Fruit fly (Drosophila melanogaster) whole organism, embryonic: ENCODE results near the gene CG4942.

Source experiments
- Ada2b ChIP-seq: fragments of 200-800 bp; sonication (Bioruptor generic); IDR thresholded peaks from 2 replicates; pipeline ENCODE4 v1.3.6; 2022; ENCODE audit warnings: missing biosample characterization, missing genetic modification characterization
- Atf3 ChIP-seq: fragments of 200-800 bp; sonication (Bioruptor generic); optimal IDR thresholded peaks from 3 replicates; lab custom pipeline; 2016; ENCODE audit warnings: missing biosample characterization, missing genetic modification characterization
- Blimp-1 ChIP-seq: fragments of 200-800 bp; sonication (Bioruptor generic); optimal IDR thresholded peaks from 3 replicates; lab custom pipeline; 2018; ENCODE audit warnings: missing biosample characterization, missing genetic modification characterization, mild to moderate bottlenecking, moderate library complexity, missing genetic modification reagents
- C15 ChIP-seq: fragments of 200-800 bp; sonication (Bioruptor generic); IDR thresholded peaks from 3 replicates; pipeline ENCODE4 v1.3.6; 2022; ENCODE audit warnings: missing biosample characterization, missing genetic modification characterization
- CG10366 ChIP-seq: fragments of 200-800 bp; sonication (Bioruptor generic); IDR thresholded peaks from 2 replicates; pipeline ENCODE4 v1.3.6; 2022; ENCODE audit warnings: missing biosample characterization, missing genetic modification characterization
- CG10979 ChIP-seq: fragments of 200-800 bp; sonication (Bioruptor generic); optimal IDR thresholded peaks from 2 replicates; lab custom pipeline; 2018; ENCODE audit warnings: missing biosample characterization, mild to moderate bottlenecking, missing genetic modification characterization, moderate library complexity
- CG11560 ChIP-seq: fragments of 200-800 bp; sonication (Bioruptor generic); IDR thresholded peaks from 3 replicates; pipeline ENCODE4 v1.3.6; 2022; ENCODE audit warnings: missing biosample characterization, missing genetic modification characterization
- CG12391 ChIP-seq: fragments of 200-800 bp; sonication (Bioruptor generic); optimal IDR thresholded peaks from 3 replicates; lab custom pipeline; 2018; ENCODE audit warnings: missing biosample characterization, mild to moderate bottlenecking, missing genetic modification characterization, moderate library complexity
- CG14860 ChIP-seq: fragments of 200-800 bp; sonication (Bioruptor generic); IDR thresholded peaks from 3 replicates; pipeline ENCODE4 v1.3.6; 2022; ENCODE audit warnings: missing biosample characterization, missing genetic modification characterization; ENCODE audit not compliant: partially characterized antibody
- CG1602 ChIP-seq: fragments of 200-800 bp; sonication (Bioruptor generic); optimal IDR thresholded peaks from 3 replicates; lab custom pipeline; 2016; ENCODE audit warnings: missing biosample characterization, missing genetic modification characterization
- CG1647 ChIP-seq: fragments of 200-800 bp; sonication (Bioruptor generic); optimal IDR thresholded peaks from 3 replicates; lab custom pipeline; 2016; ENCODE audit warnings: missing biosample characterization, missing genetic modification characterization
- CG16863 ChIP-seq: fragments of 200-800 bp; sonication (Bioruptor generic); optimal IDR thresholded peaks from 3 replicates; lab custom pipeline; 2016; ENCODE audit warnings: missing biosample characterization, missing genetic modification characterization
- CG17359 ChIP-seq: fragments of 200-800 bp; sonication (Bioruptor generic); optimal IDR thresholded peaks from 3 replicates; lab custom pipeline; 2018; ENCODE audit warnings: missing biosample characterization, mild to moderate bottlenecking, missing genetic modification characterization, moderate library complexity
- CG18476 ChIP-seq: fragments of 200-800 bp; sonication (Bioruptor generic); optimal IDR thresholded peaks from 2 replicates; lab custom pipeline; 2016; ENCODE audit warnings: missing biosample characterization, mild to moderate bottlenecking, missing genetic modification characterization
- CG2678 ChIP-seq: fragments of 200-800 bp; sonication (Bioruptor generic); optimal IDR thresholded peaks from 3 replicates; lab custom pipeline; 2019; ENCODE audit warnings: missing biosample characterization, mild to moderate bottlenecking, missing genetic modification characterization, moderate library complexity
- CG4854 ChIP-seq: fragments of 200-800 bp; sonication (Bioruptor generic); optimal IDR thresholded peaks from 2 replicates; lab custom pipeline; 2016; ENCODE audit warnings: missing biosample characterization, missing genetic modification characterization, inconsistent platforms
- CG9932 ChIP-seq: fragments of 200-800 bp; sonication (Bioruptor generic); IDR thresholded peaks from 2 replicates; pipeline ENCODE4 v1.3.6; 2022; ENCODE audit warnings: missing biosample characterization, missing genetic modification characterization
- Dip3 ChIP-seq: fragments of 200-800 bp; sonication (Bioruptor generic); optimal IDR thresholded peaks from 3 replicates; lab custom pipeline; 2016; ENCODE audit warnings: missing biosample characterization, missing genetic modification characterization
- E2f2 ChIP-seq: fragments of 200-800 bp; sonication (Bioruptor generic); IDR thresholded peaks from 2 replicates; pipeline ENCODE4 v1.3.6; 2022; ENCODE audit warnings: missing biosample characterization, missing genetic modification characterization
- Gug ChIP-seq: fragments of 200-800 bp; sonication (Bioruptor generic); IDR thresholded peaks from 4 replicates; pipeline ENCODE4 v1.3.6; 2022; ENCODE audit warnings: missing biosample characterization, missing genetic modification characterization
- HLH3B ChIP-seq: fragments of 200-800 bp; sonication (Bioruptor generic); IDR thresholded peaks from 2 replicates; pipeline ENCODE4 v1.3.6; 2022; ENCODE audit warnings: missing biosample characterization, missing genetic modification characterization
- Hey ChIP-seq: fragments of 200-800 bp; sonication (Bioruptor generic); optimal IDR thresholded peaks from 3 replicates; lab custom pipeline; 2018; ENCODE audit warnings: missing biosample characterization, mild to moderate bottlenecking, missing genetic modification characterization
- Hr3 ChIP-seq: fragments of 200-800 bp; sonication (Bioruptor generic); optimal IDR thresholded peaks from 3 replicates; lab custom pipeline; 2016; ENCODE audit warnings: missing biosample characterization, missing genetic modification characterization
- MBD-R2 ChIP-seq: fragments of 200-800 bp; sonication (Bioruptor generic); IDR thresholded peaks from 2 replicates; pipeline ENCODE4 v1.3.6; 2022; ENCODE audit warnings: missing biosample characterization, missing genetic modification characterization
- MESR4 ChIP-seq: fragments of 200-800 bp; sonication (Bioruptor generic); optimal IDR thresholded peaks from 2 replicates; lab custom pipeline; 2018; ENCODE audit warnings: missing biosample characterization, mild to moderate bottlenecking, missing genetic modification characterization, moderate library complexity
- Opbp ChIP-seq: fragments of 200-800 bp; sonication (Bioruptor generic); IDR thresholded peaks from 3 replicates; pipeline ENCODE4 v1.3.6; 2022; ENCODE audit warnings: missing biosample characterization, missing genetic modification characterization; ENCODE audit not compliant: partially characterized antibody
- Ravus ChIP-seq: fragments of 200-800 bp; sonication (Bioruptor generic); IDR thresholded peaks from 2 replicates; pipeline ENCODE4 v1.3.6; 2022; ENCODE audit warnings: missing biosample characterization, missing genetic modification characterization
- amos ChIP-seq: fragments of 200-800 bp; sonication (Bioruptor generic); IDR thresholded peaks from 2 replicates; pipeline ENCODE4 v1.3.6; 2022; ENCODE audit warnings: missing biosample characterization, missing genetic modification characterization; ENCODE audit not compliant: partially characterized antibody
- ara ChIP-seq: fragments of 200-800 bp; sonication (Bioruptor generic); IDR thresholded peaks from 2 replicates; pipeline ENCODE4 v1.3.6; 2022; ENCODE audit warnings: missing biosample characterization, missing genetic modification characterization
- bsh ChIP-seq, 2 experiments: fragments of 200-800 bp; sonication (Bioruptor generic); optimal IDR thresholded peaks; 2 replicates each; lab custom pipeline; 2017 to 2018; ENCODE audit warnings: mild to moderate bottlenecking in 2 of 2, missing biosample characterization in 2 of 2, missing genetic modification characterization in 2 of 2, moderate library complexity in 1 of 2
- cad ChIP-seq: fragments of >200 bp; optimal IDR thresholded peaks from 2 replicates; lab custom pipeline; 2017; ENCODE audit warnings: missing biosample characterization, missing genetic modification characterization
- cas ChIP-seq: fragments of 200-800 bp; sonication (Bioruptor generic); IDR thresholded peaks from 2 replicates; pipeline ENCODE4 v1.3.6; 2022; ENCODE audit warnings: missing biosample characterization, missing genetic modification characterization
- caup ChIP-seq: fragments of 200-800 bp; sonication (Bioruptor generic); optimal IDR thresholded peaks from 3 replicates; lab custom pipeline; 2017; ENCODE audit warnings: missing biosample characterization, mild to moderate bottlenecking, missing genetic modification characterization, moderate library complexity; ENCODE audit not compliant: severe bottlenecking
- chn ChIP-seq: fragments of 200-800 bp; sonication (Bioruptor generic); optimal IDR thresholded peaks from 2 replicates; lab custom pipeline; 2016; ENCODE audit warnings: missing biosample characterization, missing genetic modification characterization
- dati ChIP-seq: fragments of 200-800 bp; sonication (Bioruptor generic); IDR thresholded peaks from 2 replicates; pipeline ENCODE4 v1.3.6; 2022; ENCODE audit warnings: missing biosample characterization, missing genetic modification characterization
- dm ChIP-seq: fragments of 200-800 bp; sonication (Bioruptor generic); optimal IDR thresholded peaks from 3 replicates; lab custom pipeline; 2016; ENCODE audit warnings: missing biosample characterization, missing genetic modification characterization
- dmrt11E ChIP-seq: fragments of 200-800 bp; sonication (Bioruptor generic); optimal IDR thresholded peaks from 3 replicates; lab custom pipeline; 2018; ENCODE audit warnings: missing biosample characterization, mild to moderate bottlenecking, missing genetic modification characterization, moderate library complexity
- her ChIP-seq: fragments of 200-800 bp; sonication (Bioruptor generic); optimal IDR thresholded peaks from 2 replicates; lab custom pipeline; 2016; ENCODE audit warnings: missing biosample characterization, missing genetic modification characterization
- hth ChIP-seq: fragments of >200 bp; optimal IDR thresholded peaks from 2 replicates; lab custom pipeline; 2017; ENCODE audit warnings: inconsistent platforms
- lilli ChIP-seq: fragments of 200-800 bp; sonication (Bioruptor generic); optimal IDR thresholded peaks from 3 replicates; lab custom pipeline; 2016; ENCODE audit warnings: missing biosample characterization, missing genetic modification characterization
- lola ChIP-seq, 3 experiments: fragments of >200 bp in 2 of 3; fragments of 200-800 bp in 1 of 3; sonication (Bioruptor generic) in 1 of 3; optimal IDR thresholded peaks; 2 replicates each; lab custom pipeline; 2017 to 2019; ENCODE audit warnings: missing biosample characterization in 3 of 3, missing genetic modification characterization in 3 of 3, mild to moderate bottlenecking in 1 of 3, moderate library complexity in 1 of 3
- mam ChIP-seq: fragments of 200-800 bp; sonication (Bioruptor generic); optimal IDR thresholded peaks from 3 replicates; lab custom pipeline; 2016; ENCODE audit warnings: missing biosample characterization, missing genetic modification characterization
- nmo ChIP-seq: fragments of 200-800 bp; sonication (Bioruptor generic); optimal IDR thresholded peaks from 2 replicates; lab custom pipeline; 2018; ENCODE audit warnings: missing biosample characterization, mild to moderate bottlenecking, missing genetic modification characterization, moderate library complexity
- pita ChIP-seq: fragments of 200-800 bp; sonication (Bioruptor generic); optimal IDR thresholded peaks from 2 replicates; lab custom pipeline; 2017; ENCODE audit warnings: missing biosample characterization, mild to moderate bottlenecking, missing genetic modification characterization
- pzg ChIP-seq: fragments of 200-800 bp; sonication (Bioruptor generic); optimal IDR thresholded peaks from 3 replicates; lab custom pipeline; 2018; ENCODE audit warnings: missing biosample characterization, mild to moderate bottlenecking, missing genetic modification characterization, moderate library complexity
- rib ChIP-seq: fragments of 200-800 bp; sonication (Bioruptor generic); IDR thresholded peaks from 2 replicates; pipeline ENCODE4 v1.3.6; 2022; ENCODE audit warnings: missing biosample characterization, missing genetic modification characterization
- slbo ChIP-seq: fragments of 200-800 bp; sonication (Bioruptor generic); IDR thresholded peaks from 2 replicates; pipeline ENCODE4 v1.3.6; 2022; ENCODE audit warnings: missing biosample characterization, missing genetic modification characterization
- sob ChIP-seq: fragments of 200-800 bp; sonication (Bioruptor generic); IDR thresholded peaks from 2 replicates; pipeline ENCODE4 v1.3.6; 2022; ENCODE audit warnings: missing biosample characterization, missing genetic modification characterization
- sr ChIP-seq: fragments of 200-800 bp; sonication (Bioruptor generic); IDR thresholded peaks from 3 replicates; pipeline ENCODE4 v1.3.6; 2022; ENCODE audit warnings: missing biosample characterization, missing genetic modification characterization
- tup ChIP-seq: fragments of 200-800 bp; sonication (Bioruptor generic); optimal IDR thresholded peaks from 2 replicates; lab custom pipeline; 2016; ENCODE audit warnings: missing biosample characterization, mild to moderate bottlenecking, missing genetic modification characterization, moderate library complexity

CG4942 gene

dm6 chr3L:9064976-9065761, 7.7 kb upstream of the CG4942 start (continued):
- TF ChIP-seq CG18476 (GFP tag; lab: Kevin White, UChicago) (no peak), Hey (tag; lab: Kevin White, UChicago) (no peak), MBD-R2 (GFP tag; lab: Robert Waterston, UW) (no peak), CG16863 (GFP tag; lab: Kevin White, UChicago) (no peak), pzg (GFP tag; lab: Kevin White, UChicago) (no peak), Opbp (GFP tag; lab: Robert Waterston, UW) (no peak), HLH3B (GFP tag; lab: Robert Waterston, UW) (no peak), CG2678 (tag; lab: Kevin White, UChicago) (peak; percentile 37), Hr3 (GFP tag; lab: Kevin White, UChicago) (no peak), CG1602 (GFP tag; lab: Kevin White, UChicago) (no peak), cas (GFP tag; lab: Robert Waterston, UW) (no peak), caup (GFP tag; lab: Kevin White, UChicago) (no peak), C15 (peak; percentile 4; the same call in 1 of the 3 replicates), dmrt11E (tag; lab: Kevin White, UChicago) (no peak), her (no peak), mam (GFP tag; lab: Kevin White, UChicago) (peak; percentile 12), sob (GFP tag; lab: Robert Waterston, UW) (no peak), CG10366 (GFP tag; lab: Robert Waterston, UW) (no peak; the same call in 1 of the 2 replicates), CG10979 (no peak), CG14860 (GFP tag; lab: Robert Waterston, UW) (no peak), MESR4 (GFP tag; lab: Kevin White, UChicago) (no peak), E2f2 (GFP tag; lab: Robert Waterston, UW) (no peak), slbo (GFP tag; lab: Robert Waterston, UW) (peak; percentile 33; the same call in 1 of the 2 replicates), nmo (peak; percentile 2), lola (GFP tag; optimal IDR thresholded peaks at IDR 0.05; lab: Kevin White, UChicago) (no peak), CG11560 (tag; lab: Robert Waterston, UW) (no peak), pita (no peak), Gug (GFP tag; lab: Robert Waterston, UW) (no peak), CG9932 (no peak), CG17359 (no peak), chn (GFP tag; lab: Kevin White, UChicago) (no peak), CG12391 (peak; percentile 26), hth (lab: Kevin White, UChicago) (no peak), ara (GFP tag; lab: Robert Waterston, UW) (no peak), Dip3 (GFP tag; lab: Kevin White, UChicago) (peak; percentile 4), tup (GFP tag; lab: Kevin White, UChicago) (no peak), amos (GFP tag; lab: Robert Waterston, UW) (no peak), dm (GFP tag; lab: Kevin White, UChicago) (no peak), CG4854 (GFP tag; lab: Kevin White, UChicago) (no peak), Atf3 (GFP tag; lab: Kevin White, UChicago) (no peak), Ada2b (GFP tag; lab: Robert Waterston, UW) (no peak), Ravus (GFP tag; lab: Robert Waterston, UW) (no peak), bsh (GFP tag; optimal IDR thresholded peaks at IDR 0.05; lab: Kevin White, UChicago) (no peak), rib (GFP tag; lab: Robert Waterston, UW) (no peak), Blimp-1 (no peak), sr (GFP tag; lab: Robert Waterston, UW) (peak; percentile 76), cad (no peak), CG1647 (GFP tag; lab: Kevin White, UChicago) (no peak), lilli (peak; percentile 25), dati (GFP tag; lab: Robert Waterston, UW) (no peak)
